Worm (Caenorhabditis elegans) whole organism, late embryonic: Measurements from ENCODE around the gene mmab-1.

ENCODE experiments used
- ceh-31 ChIP-seq: sonication (generic microtip); optimal IDR thresholded peaks from 2 replicates; lab custom pipeline; 2016; ENCODE audit warnings: missing genetic modification characterization, missing compliant biosample characterization
- ceh-9 ChIP-seq: sonication (generic microtip); optimal IDR thresholded peaks from 2 replicates; lab custom pipeline; 2016; ENCODE audit warnings: mild to moderate bottlenecking, missing genetic modification characterization, inconsistent platforms, missing compliant biosample characterization
- hlh-15 ChIP-seq: sonication (generic microtip); optimal IDR thresholded peaks from 2 replicates; lab custom pipeline; 2016; ENCODE audit warnings: missing genetic modification characterization, missing compliant biosample characterization
- nfya-1 ChIP-seq: sonication (generic microtip); optimal IDR thresholded peaks from 2 replicates; lab custom pipeline; 2017; ENCODE audit warnings: missing genetic modification characterization, mild to moderate bottlenecking, missing compliant biosample characterization, antibody characterized with exemption, moderate library complexity
- nhr-11 ChIP-seq: fragments of 150-350 bp; optimal IDR thresholded peaks from 2 replicates; lab custom pipeline; 2014; ENCODE audit warnings: missing biosample characterization, missing genetic modification characterization
- pqm-1 ChIP-seq: sonication (generic microtip); optimal IDR thresholded peaks from 2 replicates; lab custom pipeline; 2016; ENCODE audit warnings: missing genetic modification characterization, missing compliant biosample characterization
- unc-55 ChIP-seq: sonication (generic microtip); optimal IDR thresholded peaks from 2 replicates; lab custom pipeline; 2017; ENCODE audit warnings: missing biosample characterization, missing genetic modification reagents, missing genetic modification characterization

DNA sequence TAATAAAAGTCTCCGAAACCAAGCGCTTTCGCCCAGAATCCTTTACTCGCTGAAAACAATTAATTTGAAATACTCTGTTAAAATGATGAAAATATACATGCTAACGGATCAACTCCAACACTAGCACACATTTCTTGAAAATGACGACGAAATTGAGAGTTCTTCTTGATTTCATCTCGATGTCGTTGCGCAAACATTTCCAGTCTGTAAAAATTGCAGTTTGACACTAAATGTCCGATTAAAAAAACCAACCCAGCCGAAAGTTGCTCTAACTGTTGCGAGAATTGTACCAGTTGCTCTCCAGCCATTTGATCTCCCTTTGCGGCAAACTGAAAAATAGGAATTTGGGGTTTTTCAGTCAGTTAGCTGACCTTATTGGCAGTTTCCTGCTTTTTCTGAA lies 39.4 kb upstream of the mmab-1 start:
- TF ChIP-seq ceh-9 (tag; lab: Kevin White, UChicago) = no peak
- no peak for TF ChIP-seq nfya-1
- no peak for TF ChIP-seq hlh-15 (tag; lab: Kevin White, UChicago)
- no peak for TF ChIP-seq pqm-1 (tag; lab: Kevin White, UChicago)
- TF ChIP-seq unc-55 (GFP tag; lab: Kevin White, UChicago) = no peak
- TF ChIP-seq nhr-11 = no peak
- no peak for TF ChIP-seq ceh-31 (tag; lab: Kevin White, UChicago)
